Worm (Caenorhabditis elegans): ENCODE data around the gene R10H1.1.

R10H1.1 gene

DNA sequence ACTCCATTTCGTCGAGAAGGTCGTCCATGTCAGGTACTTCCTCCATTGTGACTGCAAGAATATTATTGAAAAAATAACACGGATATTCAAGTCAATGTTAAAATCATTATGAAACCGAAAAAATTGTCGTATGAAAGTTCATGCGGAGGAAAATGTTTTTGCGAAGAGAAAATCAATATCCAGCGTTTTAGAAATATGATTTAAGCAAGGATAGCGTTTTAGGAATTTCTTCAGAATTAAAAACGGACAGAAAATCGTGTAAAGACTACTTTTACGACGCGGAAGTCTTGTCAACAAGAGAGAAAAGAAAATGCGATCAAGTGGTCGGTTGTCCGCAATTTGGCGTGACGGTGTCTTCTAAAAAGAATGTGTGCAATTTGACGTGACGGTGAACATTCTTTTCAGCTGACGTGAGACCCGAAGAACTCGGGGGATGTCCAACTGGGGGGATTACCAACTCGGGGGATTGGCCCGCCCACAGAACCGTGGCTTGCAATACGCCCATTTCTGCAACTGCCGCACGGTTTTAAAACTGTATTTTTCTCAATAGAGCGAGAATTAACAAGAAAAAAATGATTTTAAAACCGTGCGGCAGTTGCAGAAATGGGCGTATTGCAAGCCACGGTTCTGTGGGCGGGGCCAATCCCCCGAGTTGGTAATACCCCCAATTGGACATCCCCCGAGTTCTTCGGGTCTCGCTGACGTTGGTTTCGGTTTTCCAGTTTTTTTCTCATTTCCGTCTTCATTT lies 15.6 kb upstream of the R10H1.1 start, which contains the start of the genes aka-1 and ubc-6 (continued):
- TF ChIP-seq bed-3 (GFP tag; optimal IDR thresholded peaks at IDR 0.05), result no peak
- TF ChIP-seq ztf-11 (tag; optimal IDR thresholded peaks at IDR 0.05), result no peak
- peak; percentile 62 for TF ChIP-seq sptf-1 (tag; optimal IDR thresholded peaks at IDR 0.05)
- TF ChIP-seq lsy-2 (tag; optimal IDR thresholded peaks at IDR 0.05), result peak; percentile 63
- peak; percentile 65 for TF ChIP-seq ces-1 (GFP tag; optimal IDR thresholded peaks at IDR 0.05)
- no peak for TF ChIP-seq elt-1 (tag; optimal IDR thresholded peaks at IDR 0.05; ENCODE audit: borderline replicate concordance, insufficient read depth)
- peak; percentile 22 for TF ChIP-seq mls-2 (tag; optimal IDR thresholded peaks at IDR 0.05)
- no peak for TF ChIP-seq unc-62 (GFP tag; optimal IDR thresholded peaks at IDR 0.05)
- peak; percentile 51 for TF ChIP-seq unc-120 (tag; optimal IDR thresholded peaks at IDR 0.05; ENCODE audit: poor library complexity, severe bottlenecking)
- no peak for TF ChIP-seq blmp-1 (tag; optimal IDR thresholded peaks at IDR 0.05)
- no peak for TF ChIP-seq unc-39 (tag; optimal IDR thresholded peaks at IDR 0.05)

DNA sequence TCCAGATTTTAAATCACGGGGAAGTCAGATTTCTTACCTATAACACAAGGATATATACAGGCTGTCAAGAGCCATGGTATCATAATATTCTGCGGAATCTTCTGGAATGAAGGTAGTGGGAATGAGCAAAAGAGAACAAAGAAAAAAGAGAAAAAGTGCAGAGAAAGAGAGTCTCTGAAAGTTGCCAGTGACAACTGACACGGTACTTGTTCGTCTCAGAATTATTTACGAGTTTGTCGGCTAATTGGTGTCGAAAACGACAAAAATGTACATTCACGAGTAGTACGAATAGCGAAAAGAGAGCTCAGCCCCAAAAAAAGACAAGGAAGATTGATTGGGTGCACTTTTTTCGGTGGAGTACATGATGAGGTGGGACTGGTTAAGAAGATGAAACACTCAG lies 11.2 kb upstream of the R10H1.1 start, which contains the start of gene cah-2:
cah-2 (minus strand) TSS at position 101 of the 400 bp plus-strand sequence.
- no peak for TF ChIP-seq elt-3 (tag; optimal IDR thresholded peaks at IDR 0.05)
- TF ChIP-seq bed-3 (GFP tag; optimal IDR thresholded peaks at IDR 0.05), result no peak
- TF ChIP-seq snpc-4 (tag; optimal IDR thresholded peaks at IDR 0.05), result no peak
- no peak for TF ChIP-seq nhr-237 (tag; optimal IDR thresholded peaks at IDR 0.05)
- no peak for TF ChIP-seq nhr-2 (tag; optimal IDR thresholded peaks at IDR 0.05)
- no peak for TF ChIP-seq lin-13 (tag; optimal IDR thresholded peaks at IDR 0.05)
- TF ChIP-seq unc-39 (tag; optimal IDR thresholded peaks at IDR 0.05), result no peak
- no peak for TF ChIP-seq ces-1 (GFP tag; optimal IDR thresholded peaks at IDR 0.05)
- no peak for TF ChIP-seq ham-2 (GFP tag; optimal IDR thresholded peaks at IDR 0.05)
- TF ChIP-seq sem-2 (GFP tag; optimal IDR thresholded peaks at IDR 0.05), result no peak
- no peak for TF ChIP-seq ceh-83 (GFP tag; optimal IDR thresholded peaks at IDR 0.05)
- TF ChIP-seq M03D4.4 (tag; optimal IDR thresholded peaks at IDR 0.05), result no peak
- no peak for TF ChIP-seq blmp-1 (tag; optimal IDR thresholded peaks at IDR 0.05)

- TF ChIP-seq ham-2 (GFP tag; optimal IDR thresholded peaks at IDR 0.05) (no peak), lin-13 (tag; optimal IDR thresholded peaks at IDR 0.05) (no peak), mls-2 (tag; optimal IDR thresholded peaks at IDR 0.05) (no peak), tbx-8 (GFP tag; optimal IDR thresholded peaks at IDR 0.05) (no peak), zip-8 (tag; optimal IDR thresholded peaks at IDR 0.05) (no peak), ceh-39 (tag; optimal IDR thresholded peaks at IDR 0.05) (no peak), nhr-28 (tag; optimal IDR thresholded peaks at IDR 0.05) (no peak)
Measured at ce11 chrII:7489605-7490004, 4.7 kb upstream of the R10H1.1 start, which contains the start of gene D1022.9. TSS of gene D1022.9 (minus strand) at chrII:7489705.

DNA sequence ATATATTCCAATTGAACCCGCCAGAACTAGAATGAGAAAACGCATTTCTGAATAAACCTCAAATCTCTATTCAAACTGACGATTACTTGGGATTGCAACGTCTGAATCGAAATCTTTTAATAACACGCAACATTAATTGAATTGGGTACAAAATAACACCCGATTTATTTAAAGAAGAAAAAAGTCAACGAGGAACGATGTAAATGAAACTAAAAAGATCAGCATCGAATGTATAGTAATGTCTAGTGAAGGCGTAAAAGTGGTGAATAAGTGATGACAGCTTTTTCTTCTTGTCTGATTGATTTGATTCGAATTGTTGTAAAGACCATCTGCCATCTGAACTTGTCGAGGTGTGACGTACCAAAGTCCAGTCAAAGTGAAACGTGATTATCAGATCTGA lies 656 bp upstream of the R10H1.1 start, which contains the start of gene nas-23:
nas-23 (minus strand) TSS at position 101 of the 400 bp plus-strand sequence.
- TF ChIP-seq nhr-2 (tag; optimal IDR thresholded peaks at IDR 0.05) (no peak), blmp-1 (tag; optimal IDR thresholded peaks at IDR 0.05) (no peak), ces-1 (GFP tag; optimal IDR thresholded peaks at IDR 0.05) (no peak), ceh-39 (tag; optimal IDR thresholded peaks at IDR 0.05) (no peak), sem-2 (GFP tag; optimal IDR thresholded peaks at IDR 0.05) (no peak), elt-3 (tag; optimal IDR thresholded peaks at IDR 0.05) (no peak), unc-120 (tag; optimal IDR thresholded peaks at IDR 0.05; ENCODE audit: poor library complexity, severe bottlenecking) (no peak), ztf-11 (tag; optimal IDR thresholded peaks at IDR 0.05) (no peak), sptf-1 (tag; optimal IDR thresholded peaks at IDR 0.05) (no peak), nhr-12 (tag; optimal IDR thresholded peaks at IDR 0.05) (no peak), drap-1 (GFP tag; optimal IDR thresholded peaks at IDR 0.05) (no peak), zip-8 (tag; optimal IDR thresholded peaks at IDR 0.05) (no peak), nhr-28 (tag; optimal IDR thresholded peaks at IDR 0.05) (no peak), snpc-4 (tag; optimal IDR thresholded peaks at IDR 0.05) (no peak), pha-4 (tag; optimal IDR thresholded peaks at IDR 0.05) (no peak), mep-1 (tag; optimal IDR thresholded peaks at IDR 0.05) (no peak), flh-1 (GFP tag; optimal IDR thresholded peaks at IDR 0.05) (no peak)

- no peak for TF ChIP-seq ham-2 (GFP tag; optimal IDR thresholded peaks at IDR 0.05)
Measured at ce11 chrII:7496070-7496469, 1.8 kb downstream of the R10H1.1 start, which contains the start of gene spi-1. TSS of gene spi-1 (plus strand) at chrII:7496247.

Data from whole organism, mixed stage, embryonic.